Worm (Caenorhabditis elegans) whole organism, L1 larva: ENCODE data around the gene stt-3.

Experiments
- C04F5.9 ChIP-seq: sonication (generic microtip); optimal IDR thresholded peaks from 2 replicates; lab custom pipeline; 2016; ENCODE audit warnings: missing genetic modification characterization, missing compliant biosample characterization
- C16A3.4 ChIP-seq: fragments of 150-350 bp; optimal IDR thresholded peaks from 2 replicates; lab custom pipeline; 2014; ENCODE audit warnings: missing biosample characterization, missing genetic modification characterization
- C34B4.2 ChIP-seq: sonication (generic microtip); optimal IDR thresholded peaks from 2 replicates; lab custom pipeline; 2017; ENCODE audit warnings: mild to moderate bottlenecking, missing genetic modification characterization, missing compliant biosample characterization
- F16B12.6 ChIP-seq: fragments of 150-350 bp; optimal IDR thresholded peaks from 2 replicates; lab custom pipeline; 2014; ENCODE audit warnings: missing biosample characterization, missing genetic modification characterization
- aha-1 ChIP-seq: fragments of 150-350 bp; optimal IDR thresholded peaks from 2 replicates; lab custom pipeline; 2014; ENCODE audit warnings: missing biosample characterization, missing genetic modification characterization
- alr-1 ChIP-seq: fragments of 200-800 bp; sonication (Bioruptor generic); optimal IDR thresholded peaks from 2 replicates; lab custom pipeline; 2018; ENCODE audit warnings: borderline replicate concordance, mild to moderate bottlenecking, missing genetic modification characterization, missing compliant biosample characterization
- aly-2 ChIP-seq: fragments of 150-350 bp; optimal IDR thresholded peaks from 2 replicates; lab custom pipeline; 2014; ENCODE audit warnings: missing biosample characterization, missing genetic modification characterization
- blmp-1 ChIP-seq: fragments of 150-350 bp; optimal IDR thresholded peaks from 2 replicates; lab custom pipeline; 2014; ENCODE audit warnings: missing biosample characterization, missing genetic modification characterization
- ceh-88 ChIP-seq: fragments of 200-800 bp; sonication (Bioruptor generic); IDR thresholded peaks from 2 replicates; pipeline ENCODE4 v1.3.6; 2022; ENCODE audit warnings: missing genetic modification characterization, missing compliant biosample characterization
- ceh-90 ChIP-seq: sonication (generic microtip); optimal IDR thresholded peaks from 2 replicates; lab custom pipeline; 2016; ENCODE audit warnings: missing genetic modification characterization, missing compliant biosample characterization
- ces-1 ChIP-seq: fragments of 150-350 bp; optimal IDR thresholded peaks from 2 replicates; lab custom pipeline; 2014; ENCODE audit warnings: missing biosample characterization, missing genetic modification reagents, missing genetic modification characterization
- dpl-1 ChIP-seq, 3 experiments: fragments of 150-350 bp in 2 of 3; sonication (generic microtip) in 1 of 3; optimal IDR thresholded peaks; 2 replicates each; lab custom pipeline; 2014 to 2017; ENCODE audit warnings: missing biosample characterization in 3 of 3, missing genetic modification characterization in 3 of 3, missing genetic modification reagents in 3 of 3
- efl-3 ChIP-seq: fragments of 200-800 bp; sonication (Bioruptor generic); optimal IDR thresholded peaks from 2 replicates; lab custom pipeline; 2018; ENCODE audit warnings: mild to moderate bottlenecking, missing genetic modification characterization, missing compliant biosample characterization
- elt-2 ChIP-seq: sonication (generic microtip); optimal IDR thresholded peaks from 2 replicates; lab custom pipeline; 2016; ENCODE audit warnings: missing genetic modification characterization, mild to moderate bottlenecking, inconsistent platforms, missing compliant biosample characterization, missing genetic modification reagents
- ets-5 ChIP-seq: fragments of 200-800 bp; sonication (Bioruptor generic); IDR thresholded peaks from 2 replicates; pipeline ENCODE4 v1.3.6; 2022; ENCODE audit warnings: missing genetic modification characterization, missing compliant biosample characterization
- fkh-4 ChIP-seq: sonication (generic microtip); optimal IDR thresholded peaks from 2 replicates; lab custom pipeline; 2016; ENCODE audit warnings: missing compliant biosample characterization, missing genetic modification characterization, borderline replicate concordance
- fos-1 ChIP-seq: fragments of 150-350 bp; optimal IDR thresholded peaks from 2 replicates; lab custom pipeline; 2014; ENCODE audit warnings: missing biosample characterization, missing genetic modification characterization
- grh-1 ChIP-seq: fragments of 200-800 bp; sonication (Bioruptor generic); IDR thresholded peaks from 2 replicates; pipeline ENCODE4 v1.3.6; 2022; ENCODE audit warnings: missing genetic modification reagents, missing genetic modification characterization, missing compliant biosample characterization
- hlh-17 ChIP-seq: fragments of 200-800 bp; sonication (Bioruptor generic); optimal IDR thresholded peaks from 2 replicates; lab custom pipeline; 2018; ENCODE audit warnings: missing genetic modification characterization, mild to moderate bottlenecking, missing compliant biosample characterization, moderate library complexity, borderline replicate concordance
- hlh-4 ChIP-seq: sonication (generic microtip); optimal IDR thresholded peaks from 2 replicates; lab custom pipeline; 2016; ENCODE audit warnings: mild to moderate bottlenecking, missing genetic modification characterization, missing compliant biosample characterization
- hpl-2 ChIP-seq: fragments of 150-350 bp; optimal IDR thresholded peaks from 2 replicates; lab custom pipeline; 2014; ENCODE audit warnings: missing biosample characterization, missing genetic modification reagents, missing genetic modification characterization
- jun-1 ChIP-seq: fragments of 150-350 bp; optimal IDR thresholded peaks from 2 replicates; lab custom pipeline; 2014; ENCODE audit warnings: missing biosample characterization, missing genetic modification reagents, missing genetic modification characterization
- lin-13 ChIP-seq: fragments of 150-350 bp; optimal IDR thresholded peaks from 2 replicates; lab custom pipeline; 2014; ENCODE audit warnings: missing biosample characterization, missing genetic modification reagents, missing genetic modification characterization
- lin-15B ChIP-seq: fragments of 150-350 bp; sonication (generic microtip); optimal IDR thresholded peaks from 3 replicates; lab custom pipeline; 2014; ENCODE audit warnings: missing biosample characterization, missing genetic modification characterization
- lin-35 ChIP-seq, 2 experiments: fragments of 150-350 bp; optimal IDR thresholded peaks; 2 replicates each; lab custom pipeline; 2014; ENCODE audit warnings: missing biosample characterization in 2 of 2, missing genetic modification characterization in 2 of 2, missing genetic modification reagents in 2 of 2
- lin-39 ChIP-seq: fragments of 150-350 bp; optimal IDR thresholded peaks from 2 replicates; lab custom pipeline; 2014; ENCODE audit warnings: missing biosample characterization, missing genetic modification reagents, missing genetic modification characterization
- mab-9 ChIP-seq: fragments of 200-800 bp; sonication (Bioruptor generic); IDR thresholded peaks from 2 replicates; pipeline ENCODE4 v1.3.6; 2022; ENCODE audit warnings: missing genetic modification reagents, missing genetic modification characterization, missing compliant biosample characterization
- mef-2 ChIP-seq: fragments of 150-350 bp; optimal IDR thresholded peaks from 2 replicates; lab custom pipeline; 2014; ENCODE audit warnings: missing biosample characterization, missing genetic modification characterization
- nhr-11 ChIP-seq: fragments of 150-350 bp; optimal IDR thresholded peaks from 2 replicates; lab custom pipeline; 2014; ENCODE audit warnings: missing biosample characterization, missing genetic modification characterization
- nhr-19 ChIP-seq: fragments of 200-800 bp; sonication (Bioruptor generic); conservative IDR thresholded peaks from 2 replicates; pipeline ENCODE4 v1.3.6; 2022; ENCODE audit warnings: missing genetic modification characterization, missing compliant biosample characterization
- nhr-20 ChIP-seq: sonication (generic microtip); optimal IDR thresholded peaks from 2 replicates; lab custom pipeline; 2016; ENCODE audit warnings: mild to moderate bottlenecking, missing genetic modification characterization, missing compliant biosample characterization
- nhr-47 ChIP-seq: sonication (generic microtip); optimal IDR thresholded peaks from 2 replicates; lab custom pipeline; 2016; ENCODE audit warnings: mild to moderate bottlenecking, missing genetic modification characterization, moderate library complexity, missing compliant biosample characterization
- nhr-71 ChIP-seq: sonication (generic microtip); optimal IDR thresholded peaks from 2 replicates; lab custom pipeline; 2016; ENCODE audit warnings: mild to moderate bottlenecking, missing genetic modification characterization, moderate library complexity, missing compliant biosample characterization
- nhr-77 ChIP-seq: fragments of 150-350 bp; optimal IDR thresholded peaks from 2 replicates; lab custom pipeline; 2014; ENCODE audit warnings: missing biosample characterization, missing genetic modification characterization
- nhr-84 ChIP-seq: sonication (generic microtip); optimal IDR thresholded peaks from 2 replicates; lab custom pipeline; 2017; ENCODE audit warnings: missing biosample characterization, missing genetic modification characterization
- nhr-85 ChIP-seq: sonication (generic microtip); peaks from one replicate; lab custom pipeline; 2016; ENCODE audit warnings: missing genetic modification characterization, inconsistent platforms, missing compliant biosample characterization
- pag-3 ChIP-seq: sonication (generic microtip); optimal IDR thresholded peaks from 2 replicates; lab custom pipeline; 2017; ENCODE audit warnings: missing genetic modification characterization, mild to moderate bottlenecking, missing compliant biosample characterization, antibody characterized with exemption, borderline replicate concordance; ENCODE audit not compliant: insufficient read depth
- pax-3 ChIP-seq: fragments of 200-800 bp; sonication (Bioruptor generic); optimal IDR thresholded peaks from 2 replicates; lab custom pipeline; 2018; ENCODE audit warnings: mild to moderate bottlenecking, missing genetic modification characterization, moderate library complexity, missing compliant biosample characterization
- pqm-1 ChIP-seq: sonication (generic microtip); optimal IDR thresholded peaks from 3 replicates; lab custom pipeline; 2017; ENCODE audit warnings: missing biosample characterization, missing genetic modification characterization
- snpc-4 ChIP-seq: fragments of 150-350 bp; optimal IDR thresholded peaks from 2 replicates; lab custom pipeline; 2014; ENCODE audit warnings: missing biosample characterization, missing genetic modification characterization
- snu-23 ChIP-seq: sonication (generic microtip); optimal IDR thresholded peaks from 2 replicates; lab custom pipeline; 2016; ENCODE audit warnings: missing genetic modification characterization, missing compliant biosample characterization
- sup-37 ChIP-seq: fragments of 200-800 bp; sonication (Bioruptor generic); optimal IDR thresholded peaks from 2 replicates; lab custom pipeline; 2018; ENCODE audit warnings: mild to moderate bottlenecking, missing genetic modification characterization, missing compliant biosample characterization
- swsn-7 ChIP-seq: sonication (generic microtip); optimal IDR thresholded peaks from 2 replicates; lab custom pipeline; 2016; ENCODE audit warnings: missing genetic modification characterization, missing compliant biosample characterization
- unc-130 ChIP-seq: fragments of 150-350 bp; optimal IDR thresholded peaks from 2 replicates; lab custom pipeline; 2017; ENCODE audit warnings: missing biosample characterization, missing genetic modification characterization, inconsistent platforms
- unc-30 ChIP-seq: sonication (generic microtip); optimal IDR thresholded peaks from 2 replicates; lab custom pipeline; 2017; ENCODE audit warnings: missing biosample characterization, missing genetic modification characterization
- unc-62 ChIP-seq: fragments of 150-350 bp; optimal IDR thresholded peaks from 2 replicates; lab custom pipeline; 2014; ENCODE audit warnings: missing biosample characterization, missing genetic modification reagents, missing genetic modification characterization
- unc-98 ChIP-seq: fragments of 200-800 bp; sonication (Bioruptor generic); IDR thresholded peaks from 2 replicates; pipeline ENCODE4 v1.3.6; 2022; ENCODE audit warnings: missing genetic modification characterization, missing compliant biosample characterization
- vab-15 ChIP-seq: sonication (generic microtip); optimal IDR thresholded peaks from 2 replicates; lab custom pipeline; 2017; ENCODE audit warnings: missing genotype, mild to moderate bottlenecking, missing genetic modification characterization, missing compliant biosample characterization
- xbp-1 ChIP-seq: sonication (generic microtip); optimal IDR thresholded peaks from 2 replicates; lab custom pipeline; 2016; ENCODE audit warnings: missing genetic modification characterization, missing compliant biosample characterization
- zag-1 ChIP-seq: fragments of 150-350 bp; optimal IDR thresholded peaks from 2 replicates; lab custom pipeline; 2014; ENCODE audit warnings: missing biosample characterization, missing genetic modification characterization
- zip-4 ChIP-seq: fragments of 200-800 bp; sonication (Bioruptor generic); optimal IDR thresholded peaks from 2 replicates; lab custom pipeline; 2018; ENCODE audit warnings: mild to moderate bottlenecking, missing genetic modification characterization, moderate library complexity, missing compliant biosample characterization
- ztf-11 ChIP-seq, 2 experiments: sonication (generic microtip); optimal IDR thresholded peaks; 2 replicates each; lab custom pipeline; 2016 to 2017; ENCODE audit warnings: missing genetic modification characterization in 2 of 2, missing biosample characterization in 1 of 2, missing compliant biosample characterization in 1 of 2

The stt-3 gene

ce11 chrIII:6206161-6206853, 42.1 kb upstream of the stt-3 start, which contains the start of the genes sna-3 and rps-3 (continued):
- TF ChIP-seq elt-2, result no peak
- peak; percentile 29 for TF ChIP-seq aly-2 (tag; lab: Kevin White, UChicago)
- TF ChIP-seq ces-1, result no peak
- TF ChIP-seq snpc-4 (tag; lab: Kevin White, UChicago), result peak; percentile 27
- peak; percentile 75 for TF ChIP-seq nhr-85 (tag; lab: Kevin White, UChicago)
- TF ChIP-seq pax-3 (tag; lab: Kevin White, UChicago), result no peak
- TF ChIP-seq swsn-7, result peak; percentile 51
- TF ChIP-seq ets-5 (GFP tag; lab: Robert Waterston, UW), result no peak
- 0 out of 2 replicates have a peak, but pooled peaks have one; percentile 27 for TF ChIP-seq grh-1 (GFP tag; lab: Robert Waterston, UW)
- peak; percentile 76 for TF ChIP-seq nhr-19 (GFP tag; lab: Robert Waterston, UW)
- TF ChIP-seq hlh-17 (GFP tag; lab: Kevin White, UChicago), result no peak
- TF ChIP-seq nhr-71 (tag; lab: Kevin White, UChicago), result peak; percentile 83
- peak; percentile 68 for TF ChIP-seq lin-15B (tag; lab: Kevin White, UChicago)
- TF ChIP-seq mab-9 (GFP tag; lab: Robert Waterston, UW), result no peak
- peak; percentile 72 for TF ChIP-seq nhr-47 (tag; lab: Kevin White, UChicago)
- TF ChIP-seq zip-4 (GFP tag; lab: Kevin White, UChicago), result no peak
- TF ChIP-seq C34B4.2 (tag; lab: Kevin White, UChicago), result no peak
- TF ChIP-seq nhr-20 (tag; lab: Kevin White, UChicago), result peak; percentile 62
- TF ChIP-seq lin-35 (GFP tag; optimal IDR thresholded peaks at IDR 0.05; lab: Kevin White, UChicago), result peak; percentile 81 to 89
- TF ChIP-seq pqm-1 (tag; lab: Kevin White, UChicago), result no peak
- TF ChIP-seq zag-1 (tag; lab: Kevin White, UChicago), result no peak
- no peak for TF ChIP-seq unc-30 (tag; lab: Kevin White, UChicago)
- peak; percentile 23 for TF ChIP-seq lin-39 (tag; lab: Kevin White, UChicago)
- peak; percentile 54 for TF ChIP-seq F16B12.6 (tag; lab: Kevin White, UChicago)
- peak; percentile 65 for TF ChIP-seq lin-13 (GFP tag; lab: Kevin White, UChicago)
- peak; percentile 44 for TF ChIP-seq vab-15 (tag; lab: Kevin White, UChicago)
- TF ChIP-seq efl-3 (GFP tag; lab: Kevin White, UChicago), result no peak
- TF ChIP-seq fos-1 (tag; lab: Kevin White, UChicago), result peak; percentile 51
- no peak for TF ChIP-seq mef-2 (tag; lab: Kevin White, UChicago)
- no peak for TF ChIP-seq alr-1 (tag; lab: Kevin White, UChicago)
- TF ChIP-seq nhr-11, result no peak
- TF ChIP-seq dpl-1 (GFP tag; optimal IDR thresholded peaks at IDR 0.05; lab: Kevin White, UChicago), result peak; percentile 70 to 80 (median 78)
- no peak for TF ChIP-seq pag-3 (tag; lab: Kevin White, UChicago)
- peak; percentile 27 for TF ChIP-seq hpl-2 (GFP tag; lab: Kevin White, UChicago)
- TF ChIP-seq snu-23, result peak; percentile 79
- TF ChIP-seq ceh-88 (GFP tag; lab: Robert Waterston, UW), result no peak
- no peak for TF ChIP-seq sup-37 (GFP tag; lab: Kevin White, UChicago)
- peak; percentile 70 for TF ChIP-seq nhr-77 (tag; lab: Kevin White, UChicago)
- no peak for TF ChIP-seq unc-98 (GFP tag; lab: Robert Waterston, UW)
- peak; percentile 79 for TF ChIP-seq unc-130 (tag; lab: Kevin White, UChicago)
- peak in 1 of 2 experiments; percentile 41 for TF ChIP-seq ztf-11 (tag; optimal IDR thresholded peaks at IDR 0.05; lab: Kevin White, UChicago)
- TF ChIP-seq C04F5.9, result no peak
- TF ChIP-seq hlh-4 (tag; lab: Kevin White, UChicago), result no peak
- TF ChIP-seq ceh-90 (tag; lab: Kevin White, UChicago), result no peak
- TF ChIP-seq xbp-1, result peak; percentile 74
- TF ChIP-seq nhr-84 (tag; lab: Kevin White, UChicago), result no peak
- TF ChIP-seq unc-62 (GFP tag; lab: Kevin White, UChicago), result no peak
- TF ChIP-seq aha-1 (tag; lab: Kevin White, UChicago), result no peak
- TF ChIP-seq blmp-1, result peak; percentile 71
- peak; percentile 89 for TF ChIP-seq C16A3.4
- no peak for TF ChIP-seq fkh-4 (tag; lab: Kevin White, UChicago)
- TF ChIP-seq jun-1 (tag; lab: Kevin White, UChicago), result no peak
